Worm (Caenorhabditis elegans) whole organism, midembryonic: ENCODE measurements around the gene nas-28.

ENCODE experiments used
- cog-1 ChIP-seq: sonication (generic microtip); optimal IDR thresholded peaks from 2 replicates; lab custom pipeline; 2016; ENCODE audit warnings: missing genetic modification characterization, missing compliant biosample characterization
- klf-2 ChIP-seq: fragments of 200-800 bp; sonication (Bioruptor generic); conservative IDR thresholded peaks from 2 replicates; pipeline ENCODE4 v1.3.6; 2022; ENCODE audit warnings: missing genetic modification reagents, missing genetic modification characterization, missing compliant biosample characterization
- ztf-29 ChIP-seq: fragments of 200-800 bp; sonication (Bioruptor generic); IDR thresholded peaks from 2 replicates; pipeline ENCODE4 v1.3.6; 2022; ENCODE audit warnings: missing genetic modification reagents, missing genetic modification characterization, missing compliant biosample characterization

- TF ChIP-seq ztf-29 (GFP tag; lab: Robert Waterston, UW) (no peak), klf-2 (GFP tag; lab: Robert Waterston, UW) (no peak), cog-1 (tag; lab: Kevin White, UChicago) (no peak)
These were observed 6.3 kb downstream of the nas-28 start, which contains the start of gene F42A10.6 for ce11 chrIII:6176761-6177160.
